Worm (Caenorhabditis elegans): ENCODE measurements around the gene cpsf-4.

DNA sequence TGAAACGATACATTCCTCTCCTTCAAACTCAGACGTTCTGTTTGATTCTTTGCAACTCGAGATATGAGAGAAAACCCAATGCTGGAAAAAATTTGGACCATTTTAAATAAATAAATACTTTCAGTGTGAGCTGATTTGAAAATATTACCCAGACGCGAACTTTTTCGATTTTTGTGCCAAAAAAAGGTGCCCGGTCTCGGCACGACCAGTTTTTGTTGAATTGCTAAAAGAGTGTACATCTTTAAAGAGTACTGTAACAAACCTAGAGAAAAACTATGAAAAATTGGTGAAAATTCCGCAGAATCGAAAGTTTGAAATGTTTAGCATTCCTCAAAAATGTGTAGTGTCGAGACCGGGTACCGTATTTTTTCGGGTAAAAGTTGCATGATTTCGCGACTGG lies 32.0 kb downstream of the cpsf-4 start, which contains the start of gene K08E4.8:
- no peak for TF ChIP-seq sma-9 (GFP tag; optimal IDR thresholded peaks at IDR 0.05)
- no peak for TF ChIP-seq sma-9 (tag; optimal IDR thresholded peaks at IDR 0.05)
- no peak for TF ChIP-seq mdl-1 (tag; optimal IDR thresholded peaks at IDR 0.05)
- TF ChIP-seq snpc-4 (tag; optimal IDR thresholded peaks at IDR 0.05), result no peak
- TF ChIP-seq F13H6.1 (tag; optimal IDR thresholded peaks at IDR 0.05), result no peak
- no peak for TF ChIP-seq lin-39 (tag; optimal IDR thresholded peaks at IDR 0.05)
- TF ChIP-seq lsy-2 (tag; optimal IDR thresholded peaks at IDR 0.05), result no peak
- TF ChIP-seq unc-62 (GFP tag; optimal IDR thresholded peaks at IDR 0.05), result no peak
- TF ChIP-seq ama-1 (optimal IDR thresholded peaks at IDR 0.05), result no peak
- TF ChIP-seq lin-13 (GFP tag; optimal IDR thresholded peaks at IDR 0.05), result no peak

Data from whole organism, L2 larva.